Worm (Caenorhabditis elegans) whole organism, L3 larva: ENCODE results near the gene F37A4.2.

Experiments used
- aly-2 ChIP-seq: fragments of 150-350 bp; optimal IDR thresholded peaks from 2 replicates; lab custom pipeline; 2014; ENCODE audit warnings: missing biosample characterization, missing genetic modification characterization
- egl-27 ChIP-seq: sonication (generic microtip); optimal IDR thresholded peaks from 4 replicates; lab custom pipeline; 2017; ENCODE audit warnings: missing biosample characterization, missing genetic modification reagents, missing genetic modification characterization
- elt-2 ChIP-seq: sonication (generic microtip); optimal IDR thresholded peaks from 2 replicates; lab custom pipeline; 2016; ENCODE audit warnings: missing genetic modification reagents, mild to moderate bottlenecking, missing genetic modification characterization, missing compliant biosample characterization
- elt-3 ChIP-seq, 3 experiments: fragments of 150-350 bp in 1 of 3; sonication (generic microtip) in 2 of 3; optimal IDR thresholded peaks; 2 replicates in 2 of 3; 4 replicates in 1 of 3; lab custom pipeline; 2014 to 2017; ENCODE audit warnings: missing biosample characterization in 3 of 3, missing genetic modification characterization in 3 of 3
- fkh-10 ChIP-seq: sonication (generic microtip); optimal IDR thresholded peaks from 2 replicates; lab custom pipeline; 2017; ENCODE audit warnings: missing biosample characterization, missing genetic modification reagents, missing genetic modification characterization
- nfya-1 ChIP-seq: sonication (generic microtip); optimal IDR thresholded peaks from 2 replicates; lab custom pipeline; 2017; ENCODE audit warnings: missing genetic modification characterization, mild to moderate bottlenecking, missing compliant biosample characterization, antibody characterized with exemption, moderate library complexity; ENCODE audit not compliant: insufficient read depth
- nhr-23 ChIP-seq: fragments of 150-350 bp; optimal IDR thresholded peaks from 2 replicates; lab custom pipeline; 2014; ENCODE audit warnings: missing biosample characterization, missing genetic modification reagents, missing genetic modification characterization
- nhr-237 ChIP-seq: fragments of 150-350 bp; optimal IDR thresholded peaks from 2 replicates; lab custom pipeline; 2014; ENCODE audit warnings: missing biosample characterization, missing genetic modification characterization
- nhr-76 ChIP-seq: fragments of 150-350 bp; sonication (generic microtip); optimal IDR thresholded peaks from 5 replicates; lab custom pipeline; 2014; ENCODE audit warnings: missing biosample characterization, missing genetic modification characterization
- unc-39 ChIP-seq: sonication (generic microtip); optimal IDR thresholded peaks from 4 replicates; lab custom pipeline; 2017; ENCODE audit warnings: missing biosample characterization, missing genetic modification characterization
- zag-1 ChIP-seq: fragments of 150-350 bp; optimal IDR thresholded peaks from 2 replicates; lab custom pipeline; 2014; ENCODE audit warnings: missing biosample characterization, missing genetic modification characterization
- ztf-11 ChIP-seq: fragments of 150-350 bp; optimal IDR thresholded peaks from 2 replicates; lab custom pipeline; 2014; ENCODE audit warnings: missing biosample characterization, missing genetic modification characterization

ce11 chrIII:6680963-6681362 is 41.3 kb upstream of the F37A4.2 start:
- TF ChIP-seq aly-2 (tag; lab: Kevin White, UChicago) (no peak), zag-1 (tag; lab: Kevin White, UChicago) (no peak), unc-39 (tag; lab: Kevin White, UChicago) (no peak), nhr-237 (tag; lab: Kevin White, UChicago) (no peak), elt-2 (tag; lab: Kevin White, UChicago) (no peak), nhr-23 (tag; lab: Kevin White, UChicago) (no peak), egl-27 (no peak), nfya-1 (tag; lab: Kevin White, UChicago) (no peak), elt-3 (tag; optimal IDR thresholded peaks at IDR 0.05; lab: Kevin White, UChicago) (no peak), nhr-76 (tag; lab: Kevin White, UChicago) (no peak), ztf-11 (no peak), fkh-10 (GFP tag; lab: Kevin White, UChicago) (no peak)
